Worm (Caenorhabditis elegans): Measurements from ENCODE around the gene K11H12.11.

The K11H12.11 gene

ce11 chrIV:619766-620165, 50.6 kb downstream of the K11H12.11 start:
- no peak for TF ChIP-seq Y56A3A.18 (GFP tag; IDR thresholded peaks at IDR 0.05)
- no peak for TF ChIP-seq egl-18 (GFP tag; IDR thresholded peaks at IDR 0.05)
- no peak for TF ChIP-seq pha-4 (tag; optimal IDR thresholded peaks at IDR 0.05)
- TF ChIP-seq mes-4 (tag; optimal IDR thresholded peaks at IDR 0.05): no peak
- TF ChIP-seq ztf-28 (GFP tag; IDR thresholded peaks at IDR 0.05): no peak
- no peak for TF ChIP-seq F39B2.1 (GFP tag; IDR thresholded peaks at IDR 0.05)
- no peak for TF ChIP-seq ZK185.1 (tag; optimal IDR thresholded peaks at IDR 0.05; ENCODE audit: poor library complexity, severe bottlenecking)
- TF ChIP-seq ztf-6 (GFP tag; IDR thresholded peaks at IDR 0.05): no peak
- TF ChIP-seq nhr-80 (tag; optimal IDR thresholded peaks at IDR 0.05): no peak
- TF ChIP-seq C06A6.2 (GFP tag; conservative IDR thresholded peaks at IDR 0.05): no peak
- TF ChIP-seq ceh-58 (GFP tag; IDR thresholded peaks at IDR 0.05): no peak
- TF ChIP-seq F55B11.4 (tag; optimal IDR thresholded peaks at IDR 0.05; ENCODE audit: borderline replicate concordance, insufficient read depth): no peak
- TF ChIP-seq F10E7.11 (tag; optimal IDR thresholded peaks at IDR 0.05): no peak
- TF ChIP-seq akir-1 (GFP tag; optimal IDR thresholded peaks at IDR 0.05): no peak

Measured in whole organism, young adult.